Fruit fly (Drosophila melanogaster) whole organism, embryonic: ENCODE data around the gene CG31230.
A peak's percentile ranks its signal among the peaks of the same experiment; 100 is the strongest.

Experiments used
- B-H1 ChIP-seq: fragments of 200-800 bp; sonication (Bioruptor generic); IDR thresholded peaks from 3 replicates; pipeline ENCODE4 v1.3.6; 2022; ENCODE audit warnings: missing biosample characterization, missing genetic modification characterization
- CG10959 ChIP-seq: fragments of 200-800 bp; sonication (Bioruptor generic); IDR thresholded peaks from 2 replicates; pipeline ENCODE4 v1.3.6; 2022; ENCODE audit warnings: missing biosample characterization, missing genetic modification characterization
- CG12391 ChIP-seq: fragments of 200-800 bp; sonication (Bioruptor generic); optimal IDR thresholded peaks from 3 replicates; lab custom pipeline; 2018; ENCODE audit warnings: missing biosample characterization, mild to moderate bottlenecking, missing genetic modification characterization, moderate library complexity
- CG13894 ChIP-seq: fragments of 200-800 bp; sonication (Bioruptor generic); optimal IDR thresholded peaks from 3 replicates; lab custom pipeline; 2018; ENCODE audit warnings: missing biosample characterization, mild to moderate bottlenecking, missing genetic modification characterization, moderate library complexity
- CG14965 ChIP-seq: fragments of 200-800 bp; sonication (Bioruptor generic); optimal IDR thresholded peaks from 2 replicates; lab custom pipeline; 2016; ENCODE audit warnings: missing biosample characterization, missing genetic modification characterization, borderline replicate concordance
- CG16779 ChIP-seq: fragments of 200-800 bp; sonication (Bioruptor generic); IDR thresholded peaks from 2 replicates; pipeline ENCODE4 v1.3.6; 2022; ENCODE audit warnings: missing biosample characterization, missing genetic modification characterization
- CG17802 ChIP-seq: fragments of 200-800 bp; sonication (Bioruptor generic); optimal IDR thresholded peaks from 2 replicates; lab custom pipeline; 2018; ENCODE audit warnings: missing biosample characterization, mild to moderate bottlenecking, missing genetic modification characterization, moderate library complexity
- CG17912 ChIP-seq: fragments of 200-800 bp; sonication (Bioruptor generic); optimal IDR thresholded peaks from 2 replicates; lab custom pipeline; 2018; ENCODE audit warnings: missing biosample characterization, mild to moderate bottlenecking, missing genetic modification characterization
- CG2120 ChIP-seq: fragments of 200-800 bp; sonication (Bioruptor generic); optimal IDR thresholded peaks from 3 replicates; lab custom pipeline; 2016; ENCODE audit warnings: missing biosample characterization, missing genetic modification characterization
- CG31224 ChIP-seq: fragments of 200-800 bp; sonication (Bioruptor generic); IDR thresholded peaks from 2 replicates; pipeline ENCODE4 v1.3.6; 2022; ENCODE audit warnings: missing biosample characterization, missing genetic modification characterization
- CG3407 ChIP-seq: fragments of 200-800 bp; sonication (Bioruptor generic); optimal IDR thresholded peaks from 2 replicates; lab custom pipeline; 2018; ENCODE audit warnings: missing biosample characterization, mild to moderate bottlenecking, missing genetic modification characterization
- CG42726 ChIP-seq: fragments of 200-800 bp; sonication (Bioruptor generic); IDR thresholded peaks from 2 replicates; pipeline ENCODE4 v1.3.6; 2022; ENCODE audit warnings: missing biosample characterization, missing genetic modification characterization; ENCODE audit not compliant: partially characterized antibody
- CG4404 ChIP-seq: fragments of 200-800 bp; sonication (Bioruptor generic); IDR thresholded peaks from 2 replicates; pipeline ENCODE4 v1.3.6; 2022; ENCODE audit warnings: missing biosample characterization, missing genetic modification characterization
- CG6765 ChIP-seq: fragments of 200-800 bp; sonication (Bioruptor generic); optimal IDR thresholded peaks from 3 replicates; lab custom pipeline; 2017; ENCODE audit warnings: missing biosample characterization, mild to moderate bottlenecking, missing genetic modification characterization
- CG6854 ChIP-seq: fragments of 200-800 bp; sonication (Bioruptor generic); optimal IDR thresholded peaks from 3 replicates; lab custom pipeline; 2017; ENCODE audit warnings: missing biosample characterization, mild to moderate bottlenecking, missing genetic modification characterization
- CG7556 ChIP-seq: fragments of 200-800 bp; sonication (Bioruptor generic); optimal IDR thresholded peaks from 2 replicates; lab custom pipeline; 2017; ENCODE audit warnings: missing biosample characterization, mild to moderate bottlenecking, missing genetic modification characterization
- CG8281 ChIP-seq: fragments of 200-800 bp; sonication (Bioruptor generic); optimal IDR thresholded peaks from 2 replicates; lab custom pipeline; 2018; ENCODE audit warnings: missing biosample characterization, mild to moderate bottlenecking, missing genetic modification characterization, moderate library complexity
- CG8478 ChIP-seq: fragments of >200 bp; optimal IDR thresholded peaks from 2 replicates; lab custom pipeline; 2018
- CG9437 ChIP-seq: fragments of 200-800 bp; sonication (Bioruptor generic); optimal IDR thresholded peaks from 2 replicates; lab custom pipeline; 2018; ENCODE audit warnings: missing biosample characterization, mild to moderate bottlenecking, missing genetic modification characterization
- CG9609 ChIP-seq: fragments of 200-800 bp; sonication (Bioruptor generic); optimal IDR thresholded peaks from 3 replicates; lab custom pipeline; 2016; ENCODE audit warnings: missing biosample characterization, missing genetic modification characterization
- CkIIα-i1 ChIP-seq: fragments of 200-800 bp; sonication (Bioruptor generic); IDR thresholded peaks from 2 replicates; pipeline ENCODE4 v1.3.6; 2022; ENCODE audit warnings: missing biosample characterization, missing genetic modification characterization
- D ChIP-seq, 2 experiments: fragments of 200-800 bp in 1 of 2; fragments of >200 bp in 1 of 2; sonication (Bioruptor generic) in 1 of 2; optimal IDR thresholded peaks; 2 replicates in 1 of 2; 3 replicates in 1 of 2; lab custom pipeline; 2017; ENCODE audit warnings: mild to moderate bottlenecking in 1 of 2, missing biosample characterization in 1 of 2, missing genetic modification characterization in 1 of 2, missing genetic modification reagents in 1 of 2
- Dp ChIP-seq: fragments of 200-800 bp; sonication (Bioruptor generic); optimal IDR thresholded peaks from 2 replicates; lab custom pipeline; 2018; ENCODE audit warnings: missing biosample characterization, mild to moderate bottlenecking, missing genetic modification characterization, moderate library complexity
- Drgx ChIP-seq: fragments of 200-800 bp; sonication (Bioruptor generic); IDR thresholded peaks from 2 replicates; pipeline ENCODE4 v1.3.6; 2022; ENCODE audit warnings: missing biosample characterization, missing genetic modification characterization
- Fer3 ChIP-seq: fragments of 200-800 bp; sonication (Bioruptor generic); optimal IDR thresholded peaks from 2 replicates; lab custom pipeline; 2018; ENCODE audit warnings: missing biosample characterization, mild to moderate bottlenecking, missing genetic modification characterization, moderate library complexity
- Meics ChIP-seq: fragments of 200-800 bp; sonication (Bioruptor generic); optimal IDR thresholded peaks from 2 replicates; lab custom pipeline; 2017; ENCODE audit warnings: missing biosample characterization, mild to moderate bottlenecking, missing genetic modification characterization
- NFAT ChIP-seq: fragments of 200-800 bp; sonication (Bioruptor generic); IDR thresholded peaks from 2 replicates; pipeline ENCODE4 v1.3.6; 2022; ENCODE audit warnings: missing biosample characterization, missing genetic modification characterization
- Ptx1 ChIP-seq: fragments of 200-800 bp; sonication (Bioruptor generic); IDR thresholded peaks from 2 replicates; pipeline ENCODE4 v1.3.6; 2022; ENCODE audit warnings: missing biosample characterization, missing genetic modification characterization
- Sin3A ChIP-seq: fragments of >200 bp; optimal IDR thresholded peaks from 2 replicates; lab custom pipeline; 2018
- Sry-δ ChIP-seq: fragments of 200-800 bp; sonication (Bioruptor generic); optimal IDR thresholded peaks from 2 replicates; lab custom pipeline; 2016; ENCODE audit warnings: missing biosample characterization, missing genetic modification characterization
- Tbp ChIP-seq: fragments of >200 bp; optimal IDR thresholded peaks from 2 replicates; lab custom pipeline; 2018; ENCODE audit warnings: missing biosample characterization, missing genetic modification characterization
- Xrp1 ChIP-seq: fragments of 200-800 bp; sonication (Bioruptor generic); IDR thresholded peaks from 2 replicates; pipeline ENCODE4 v1.3.6; 2022; ENCODE audit warnings: missing biosample characterization, missing genetic modification characterization
- btn ChIP-seq: fragments of 200-800 bp; sonication (Bioruptor generic); optimal IDR thresholded peaks from 2 replicates; lab custom pipeline; 2016; ENCODE audit warnings: missing biosample characterization, missing genetic modification characterization
- chinmo ChIP-seq: fragments of 200-800 bp; sonication (Bioruptor generic); IDR thresholded peaks from 4 replicates; pipeline ENCODE4 v1.3.6; 2022; ENCODE audit warnings: missing biosample characterization, missing genetic modification characterization; ENCODE audit not compliant: partially characterized antibody
- da ChIP-seq: fragments of 200-800 bp; sonication (Bioruptor generic); optimal IDR thresholded peaks from 2 replicates; lab custom pipeline; 2016; ENCODE audit warnings: missing biosample characterization, missing genetic modification characterization
- dati ChIP-seq: fragments of 200-800 bp; sonication (Bioruptor generic); IDR thresholded peaks from 2 replicates; pipeline ENCODE4 v1.3.6; 2022; ENCODE audit warnings: missing biosample characterization, missing genetic modification characterization
- dmrt11E ChIP-seq: fragments of 200-800 bp; sonication (Bioruptor generic); optimal IDR thresholded peaks from 3 replicates; lab custom pipeline; 2018; ENCODE audit warnings: missing biosample characterization, mild to moderate bottlenecking, missing genetic modification characterization, moderate library complexity
- ems ChIP-seq: fragments of 200-800 bp; sonication (Bioruptor generic); optimal IDR thresholded peaks from 3 replicates; lab custom pipeline; 2016; ENCODE audit warnings: missing biosample characterization, missing genetic modification characterization
- eve ChIP-seq, 2 experiments: fragments of >200 bp; optimal IDR thresholded peaks; 2 replicates each; lab custom pipeline; 2017; ENCODE audit warnings: missing biosample characterization in 2 of 2, missing genetic modification characterization in 2 of 2
- eyg ChIP-seq: fragments of 200-800 bp; sonication (Bioruptor generic); optimal IDR thresholded peaks from 3 replicates; lab custom pipeline; 2016; ENCODE audit warnings: missing biosample characterization, missing genetic modification characterization
- gce ChIP-seq: fragments of 200-800 bp; sonication (Bioruptor generic); IDR thresholded peaks from 3 replicates; pipeline ENCODE4 v1.3.6; 2022; ENCODE audit warnings: missing biosample characterization, missing genetic modification characterization
- hbn ChIP-seq: fragments of 200-800 bp; sonication (Bioruptor generic); IDR thresholded peaks from 2 replicates; pipeline ENCODE4 v1.3.6; 2022; ENCODE audit warnings: missing biosample characterization, missing genetic modification characterization; ENCODE audit not compliant: partially characterized antibody
- jumu ChIP-seq: fragments of 200-800 bp; sonication (Bioruptor generic); optimal IDR thresholded peaks from 3 replicates; lab custom pipeline; 2016; ENCODE audit warnings: missing biosample characterization, missing genetic modification characterization
- nau ChIP-seq: fragments of 200-800 bp; sonication (Bioruptor generic); optimal IDR thresholded peaks from 3 replicates; lab custom pipeline; 2017; ENCODE audit warnings: missing biosample characterization, mild to moderate bottlenecking, missing genetic modification characterization, missing genetic modification reagents
- pan ChIP-seq, 4 experiments: fragments of >200 bp in 3 of 4; fragments of 200-800 bp in 1 of 4; sonication (Bioruptor generic) in 1 of 4; optimal IDR thresholded peaks in 3 of 4; IDR thresholded peaks in 1 of 4; 2 replicates each; pipeline versions ENCODE4 v1.3.6 to Lab custom; 2017 to 2022; ENCODE audit warnings: missing biosample characterization in 2 of 4, missing genetic modification characterization in 2 of 4, mixed read lengths in 1 of 4
- sens ChIP-seq: fragments of 200-800 bp; sonication (Bioruptor generic); peaks from one replicate; lab custom pipeline; 2016; ENCODE audit warnings: missing biosample characterization, missing genetic modification characterization
- sima ChIP-seq: fragments of 200-800 bp; sonication (Bioruptor generic); optimal IDR thresholded peaks from 2 replicates; lab custom pipeline; 2016; ENCODE audit warnings: missing biosample characterization, missing genetic modification characterization
- slp2 ChIP-seq: fragments of 200-800 bp; sonication (Bioruptor generic); optimal IDR thresholded peaks from 2 replicates; lab custom pipeline; 2016; ENCODE audit warnings: missing biosample characterization, missing genetic modification characterization
- trem ChIP-seq: fragments of 200-800 bp; optimal IDR thresholded peaks from 3 replicates; lab custom pipeline; 2019; ENCODE audit warnings: missing biosample characterization, mild to moderate bottlenecking, missing genetic modification characterization, moderate library complexity
- wdn ChIP-seq: fragments of 200-800 bp; sonication (Bioruptor generic); IDR thresholded peaks from 2 replicates; pipeline ENCODE4 v1.3.6; 2022; ENCODE audit warnings: missing biosample characterization, missing genetic modification characterization

CG31230 gene

dm6 chr3R:18670441-18671111, 903 bp upstream of the CG31230 start (continued):
- TF ChIP-seq NFAT (GFP tag; lab: Robert Waterston, UW) (peak; percentile 10; the same call in 1 of the 2 replicates), CG4404 (no peak; the same call in 1 of the 2 replicates), sima (GFP tag; lab: Kevin White, UChicago) (no peak), chinmo (GFP tag; lab: Robert Waterston, UW) (0 out of 4 replicates have a peak, but pooled peaks have one; percentile 19), trem (tag; lab: Kevin White, UChicago) (peak; percentile 7), Fer3 (tag; lab: Kevin White, UChicago) (peak; percentile 42), CG42726 (GFP tag; lab: Robert Waterston, UW) (no peak), CG3407 (GFP tag; lab: Kevin White, UChicago) (peak; percentile 29), CG13894 (no peak), sens (GFP tag; lab: Kevin White, UChicago) (peak; percentile 91), CG7556 (GFP tag; lab: Kevin White, UChicago) (peak; percentile 68), Meics (GFP tag; lab: Kevin White, UChicago) (peak; percentile 41), jumu (peak; percentile 34), hbn (GFP tag; lab: Robert Waterston, UW) (no peak), eve (GFP tag; optimal IDR thresholded peaks at IDR 0.05; lab: Kevin White, UChicago) (no peak), wdn (GFP tag; lab: Robert Waterston, UW) (0 out of 2 replicates have a peak, but pooled peaks have one; percentile 16), CG31224 (GFP tag; lab: Robert Waterston, UW) (0 out of 2 replicates have a peak, but pooled peaks have one; percentile 29), dmrt11E (tag; lab: Kevin White, UChicago) (peak; percentile 62), CG17912 (GFP tag; lab: Kevin White, UChicago) (no peak), Drgx (GFP tag; lab: Robert Waterston, UW) (peak; percentile 38), Dp (GFP tag; lab: Kevin White, UChicago) (no peak), da (no peak), Ptx1 (GFP tag; lab: Robert Waterston, UW) (peak; percentile 40), CG2120 (GFP tag; lab: Kevin White, UChicago) (peak; percentile 2), dati (GFP tag; lab: Robert Waterston, UW) (no peak), pan (optimal IDR thresholded peaks at IDR 0.05; lab: Kevin White, UChicago) (no peak), pan (GFP tag; optimal IDR thresholded peaks at IDR 0.05 in 1 of 2, IDR thresholded peaks at IDR 0.05 in 1 of 2) (peak in 1 of 2 experiments; percentile 26), CG9437 (GFP tag; lab: Kevin White, UChicago) (peak; percentile 14), CG10959 (GFP tag; lab: Robert Waterston, UW) (no peak), ems (GFP tag; lab: Kevin White, UChicago) (no peak), CG9609 (no peak), btn (GFP tag; lab: Kevin White, UChicago) (no peak), CkIIα-i1 (GFP tag; lab: Robert Waterston, UW) (no peak), CG8281 (tag; lab: Kevin White, UChicago) (peak; percentile 49), CG6765 (GFP tag; lab: Kevin White, UChicago) (peak; percentile 8), CG12391 (peak; percentile 67), Sin3A (lab: Kevin White, UChicago) (no peak), slp2 (GFP tag; lab: Kevin White, UChicago) (peak; percentile 27), CG17802 (tag; lab: Kevin White, UChicago) (no peak), CG8478 (lab: Kevin White, UChicago) (no peak), CG6854 (no peak), B-H1 (GFP tag; lab: Robert Waterston, UW) (no peak), eyg (no peak), D (optimal IDR thresholded peaks at IDR 0.05; lab: Kevin White, UChicago) (no peak), D (GFP tag; optimal IDR thresholded peaks at IDR 0.05; lab: Kevin White, UChicago) (no peak), CG16779 (no peak), gce (GFP tag; lab: Robert Waterston, UW) (no peak), Sry-δ (GFP tag; lab: Kevin White, UChicago) (no peak), Xrp1 (peak; percentile 44), CG14965 (GFP tag; lab: Kevin White, UChicago) (no peak), Tbp (GFP tag; lab: Kevin White, UChicago) (no peak), nau (GFP tag; lab: Kevin White, UChicago) (no peak)
